Worm (Caenorhabditis elegans) whole organism, young adult: ENCODE measurements around the gene ced-3.

ENCODE experiments used
- F10E7.11 ChIP-seq: sonication (generic microtip); optimal IDR thresholded peaks from 2 replicates; lab custom pipeline; 2017; ENCODE audit warnings: mild to moderate bottlenecking, missing genetic modification characterization, moderate library complexity, missing compliant biosample characterization
- F33H1.4 ChIP-seq: fragments of 200-800 bp; sonication (Bioruptor generic); IDR thresholded peaks from 2 replicates; pipeline ENCODE4 v1.3.6; 2022; ENCODE audit warnings: missing genetic modification reagents, missing genetic modification characterization, missing compliant biosample characterization
- F49E8.2 ChIP-seq: sonication (generic microtip); optimal IDR thresholded peaks from 3 replicates; lab custom pipeline; 2017; ENCODE audit warnings: missing genetic modification characterization, mild to moderate bottlenecking, missing compliant biosample characterization, antibody characterized with exemption, moderate library complexity; ENCODE audit not compliant: insufficient read depth
- K12H6.12 ChIP-seq: fragments of 200-800 bp; sonication (Bioruptor generic); optimal IDR thresholded peaks from 2 replicates; lab custom pipeline; 2018; ENCODE audit warnings: mild to moderate bottlenecking, missing genetic modification characterization, missing compliant biosample characterization
- Y53F4B.3 ChIP-seq: fragments of 200-800 bp; sonication (Bioruptor generic); IDR thresholded peaks from 2 replicates; pipeline ENCODE4 v1.3.6; 2022; ENCODE audit warnings: missing genetic modification reagents, missing genetic modification characterization, missing compliant biosample characterization
- Y67H2A.10 ChIP-seq: fragments of 200-800 bp; sonication (Bioruptor generic); conservative IDR thresholded peaks from 2 replicates; pipeline ENCODE4 v1.3.6; 2022; ENCODE audit warnings: missing genetic modification reagents, missing genetic modification characterization, missing compliant biosample characterization
- ama-1 ChIP-seq, 3 experiments: fragments of 150-350 bp in 1 of 3; sonication (generic microtip) in 2 of 3; optimal IDR thresholded peaks; 2 replicates each; lab custom pipeline; 2014 to 2018; ENCODE audit warnings: missing biosample characterization in 2 of 3, missing genetic modification characterization in 2 of 3, missing genetic modification reagents in 2 of 3
- aptf-2 ChIP-seq: fragments of 200-800 bp; sonication (Bioruptor generic); conservative IDR thresholded peaks from 2 replicates; pipeline ENCODE4 v1.3.6; 2022; ENCODE audit warnings: missing genetic modification reagents, missing genetic modification characterization, missing compliant biosample characterization
- attf-6 ChIP-seq: fragments of 200-800 bp; sonication (Bioruptor generic); IDR thresholded peaks from 2 replicates; pipeline ENCODE4 v1.3.6; 2022; ENCODE audit warnings: missing genetic modification reagents, missing genetic modification characterization, missing compliant biosample characterization
- bed-2 ChIP-seq: fragments of 200-800 bp; sonication (Bioruptor generic); IDR thresholded peaks from 2 replicates; pipeline ENCODE4 v1.3.6; 2022; ENCODE audit warnings: missing genetic modification reagents, missing genetic modification characterization, missing compliant biosample characterization
- ccch-3 ChIP-seq: fragments of 200-800 bp; sonication (Bioruptor generic); optimal IDR thresholded peaks from 2 replicates; lab custom pipeline; 2018; ENCODE audit warnings: mild to moderate bottlenecking, missing genetic modification characterization, missing compliant biosample characterization
- cebp-2 ChIP-seq: fragments of 200-800 bp; sonication (Bioruptor generic); IDR thresholded peaks from 2 replicates; pipeline ENCODE4 v1.3.6; 2022; ENCODE audit warnings: missing genetic modification characterization, missing compliant biosample characterization
- ceh-100 ChIP-seq: fragments of 200-800 bp; sonication (Bioruptor generic); IDR thresholded peaks from 2 replicates; pipeline ENCODE4 v1.3.6; 2022; ENCODE audit warnings: missing genetic modification reagents, missing genetic modification characterization, missing compliant biosample characterization
- efl-1 ChIP-seq: fragments of 150-350 bp; optimal IDR thresholded peaks from 2 replicates; lab custom pipeline; 2014; ENCODE audit warnings: missing biosample characterization, missing genetic modification reagents, missing genetic modification characterization
- egl-18 ChIP-seq: fragments of 200-800 bp; sonication (Bioruptor generic); IDR thresholded peaks from 2 replicates; pipeline ENCODE4 v1.3.6; 2022; ENCODE audit warnings: missing genetic modification reagents, missing genetic modification characterization, missing compliant biosample characterization
- egrh-3 ChIP-seq: fragments of 200-800 bp; sonication (Bioruptor generic); IDR thresholded peaks from 2 replicates; pipeline ENCODE4 v1.3.6; 2022; ENCODE audit warnings: missing genetic modification reagents, missing genetic modification characterization, missing compliant biosample characterization
- ets-4 ChIP-seq: fragments of 200-800 bp; sonication (Bioruptor generic); optimal IDR thresholded peaks from 2 replicates; lab custom pipeline; 2018; ENCODE audit warnings: mild to moderate bottlenecking, missing genetic modification characterization, missing compliant biosample characterization
- gei-17 ChIP-seq: fragments of 200-800 bp; sonication (Bioruptor generic); optimal IDR thresholded peaks from 2 replicates; lab custom pipeline; 2018; ENCODE audit warnings: mild to moderate bottlenecking, missing genetic modification characterization, missing compliant biosample characterization
- hmg-1.2 ChIP-seq: fragments of 200-800 bp; sonication (Bioruptor generic); IDR thresholded peaks from 2 replicates; pipeline ENCODE4 v1.3.6; 2022; ENCODE audit warnings: missing genetic modification reagents, missing genetic modification characterization, missing compliant biosample characterization
- hsf-1 ChIP-seq: fragments of 200-800 bp; sonication (Bioruptor generic); IDR thresholded peaks from 2 replicates; pipeline ENCODE4 v1.3.6; 2022; ENCODE audit warnings: missing genetic modification reagents, missing genetic modification characterization, missing compliant biosample characterization
- lin-26 ChIP-seq: fragments of 200-800 bp; sonication (Bioruptor generic); IDR thresholded peaks from 2 replicates; pipeline ENCODE4 v1.3.6; 2022; ENCODE audit warnings: missing genetic modification reagents, missing genetic modification characterization, missing compliant biosample characterization
- lin-35 ChIP-seq, 3 experiments: fragments of 150-350 bp in 2 of 3; sonication (generic microtip) in 1 of 3; optimal IDR thresholded peaks; 2 replicates each; lab custom pipeline; 2014 to 2018; ENCODE audit warnings: missing biosample characterization in 3 of 3, missing genetic modification characterization in 3 of 3, missing genetic modification reagents in 3 of 3
- lin-40 ChIP-seq: sonication (generic microtip); optimal IDR thresholded peaks from 2 replicates; lab custom pipeline; 2016; ENCODE audit warnings: missing genetic modification characterization, mild to moderate bottlenecking, missing compliant biosample characterization, missing genotype, missing genetic modification reagents
- lin-54 ChIP-seq: fragments of 200-800 bp; sonication (Bioruptor generic); optimal IDR thresholded peaks from 2 replicates; lab custom pipeline; 2018; ENCODE audit warnings: mild to moderate bottlenecking, missing genetic modification characterization, missing compliant biosample characterization
- lsy-27 ChIP-seq: sonication (generic microtip); optimal IDR thresholded peaks from 2 replicates; lab custom pipeline; 2017; ENCODE audit warnings: missing genetic modification characterization, mild to moderate bottlenecking, missing compliant biosample characterization, antibody characterized with exemption, missing genotype, borderline replicate concordance; ENCODE audit not compliant: insufficient read depth
- madf-10 ChIP-seq: sonication (generic microtip); optimal IDR thresholded peaks from 2 replicates; lab custom pipeline; 2016; ENCODE audit warnings: mild to moderate bottlenecking, missing genetic modification characterization, missing compliant biosample characterization
- madf-8 ChIP-seq: fragments of 200-800 bp; sonication (Bioruptor generic); conservative IDR thresholded peaks from 2 replicates; pipeline ENCODE4 v1.3.6; 2022; ENCODE audit warnings: missing genetic modification reagents, missing genetic modification characterization, missing compliant biosample characterization
- mes-4 ChIP-seq: sonication (generic microtip); optimal IDR thresholded peaks from 2 replicates; lab custom pipeline; 2016; ENCODE audit warnings: missing genotype, missing genetic modification characterization, missing compliant biosample characterization
- mxl-1 ChIP-seq: sonication (generic microtip); optimal IDR thresholded peaks from 2 replicates; lab custom pipeline; 2016; ENCODE audit warnings: missing genetic modification characterization, missing compliant biosample characterization
- nfya-2 ChIP-seq: fragments of 200-800 bp; sonication (Bioruptor generic); IDR thresholded peaks from 2 replicates; pipeline ENCODE4 v1.3.6; 2022; ENCODE audit warnings: missing genetic modification reagents, missing genetic modification characterization, missing compliant biosample characterization
- nhr-80 ChIP-seq: sonication (generic microtip); optimal IDR thresholded peaks from 2 replicates; lab custom pipeline; 2016; ENCODE audit warnings: missing genetic modification characterization, missing compliant biosample characterization
- pbrm-1 ChIP-seq: fragments of 200-800 bp; sonication (Bioruptor generic); IDR thresholded peaks from 2 replicates; pipeline ENCODE4 v1.3.6; 2022; ENCODE audit warnings: missing genetic modification reagents, missing genetic modification characterization, missing compliant biosample characterization
- repo-1 ChIP-seq: sonication (generic microtip); optimal IDR thresholded peaks from 2 replicates; lab custom pipeline; 2017; ENCODE audit warnings: mild to moderate bottlenecking, missing genetic modification characterization, missing compliant biosample characterization
- snpc-1.3 ChIP-seq: sonication (generic microtip); optimal IDR thresholded peaks from 2 replicates; lab custom pipeline; 2017; ENCODE audit warnings: missing genetic modification characterization, mild to moderate bottlenecking, missing compliant biosample characterization, antibody characterized with exemption, moderate library complexity, missing genotype, missing genetic modification reagents; ENCODE audit not compliant: insufficient read depth
- snpc-4 ChIP-seq, 5 experiments: fragments of 150-350 bp in 1 of 5; sonication (generic microtip) in 4 of 5; optimal IDR thresholded peaks; 2 replicates each; lab custom pipeline; 2014 to 2018; ENCODE audit warnings: missing genetic modification characterization in 5 of 5, missing biosample characterization in 3 of 5, antibody characterized with exemption in 2 of 5, mild to moderate bottlenecking in 2 of 5, missing compliant biosample characterization in 2 of 5, missing genotype in 2 of 5, moderate library complexity in 2 of 5, missing genetic modification reagents in 1 of 5
- tlf-1 ChIP-seq: fragments of 200-800 bp; sonication (Bioruptor generic); optimal IDR thresholded peaks from 2 replicates; lab custom pipeline; 2018; ENCODE audit warnings: mild to moderate bottlenecking, missing genetic modification characterization, missing compliant biosample characterization
- zim-3 ChIP-seq: sonication (generic microtip); optimal IDR thresholded peaks from 2 replicates; lab custom pipeline; 2017; ENCODE audit warnings: mild to moderate bottlenecking, missing genetic modification characterization, moderate library complexity, missing compliant biosample characterization
- ztf-18 ChIP-seq: sonication (generic microtip); optimal IDR thresholded peaks from 2 replicates; lab custom pipeline; 2016; ENCODE audit warnings: missing genotype, mild to moderate bottlenecking, missing genetic modification characterization, missing compliant biosample characterization

ced-3 gene

ce11 chrIV:13243375-13243774 is 39.4 kb upstream of the ced-3 start, which contains the start of gene JC8.4:
JC8.4 (plus strand) TSS chrIV:13243675.
- TF ChIP-seq hsf-1 (GFP tag; lab: Robert Waterston, UW) (no peak), mes-4 (tag; lab: Kevin White, UChicago) (no peak), F10E7.11 (tag; lab: Kevin White, UChicago) (no peak), mxl-1 (tag; lab: Kevin White, UChicago) (no peak), ets-4 (GFP tag; lab: Kevin White, UChicago) (no peak), ama-1 (optimal IDR thresholded peaks at IDR 0.05; lab: Kevin White, UChicago) (no peak), ama-1 (GFP tag; optimal IDR thresholded peaks at IDR 0.05; lab: Kevin White, UChicago) (no peak), lin-35 (GFP tag; optimal IDR thresholded peaks at IDR 0.05; lab: Kevin White, UChicago) (no peak), lsy-27 (tag; lab: Kevin White, UChicago) (no peak), Y67H2A.10 (GFP tag; lab: Robert Waterston, UW) (no peak), efl-1 (no peak), K12H6.12 (tag; lab: Kevin White, UChicago) (no peak), gei-17 (GFP tag; lab: Kevin White, UChicago) (no peak), aptf-2 (GFP tag; lab: Robert Waterston, UW) (no peak), lin-40 (tag; lab: Kevin White, UChicago) (no peak), egl-18 (GFP tag; lab: Robert Waterston, UW) (no peak), Y53F4B.3 (no peak)
- TF ChIP-seq, all 124 proteins: peak for 0

DNA sequence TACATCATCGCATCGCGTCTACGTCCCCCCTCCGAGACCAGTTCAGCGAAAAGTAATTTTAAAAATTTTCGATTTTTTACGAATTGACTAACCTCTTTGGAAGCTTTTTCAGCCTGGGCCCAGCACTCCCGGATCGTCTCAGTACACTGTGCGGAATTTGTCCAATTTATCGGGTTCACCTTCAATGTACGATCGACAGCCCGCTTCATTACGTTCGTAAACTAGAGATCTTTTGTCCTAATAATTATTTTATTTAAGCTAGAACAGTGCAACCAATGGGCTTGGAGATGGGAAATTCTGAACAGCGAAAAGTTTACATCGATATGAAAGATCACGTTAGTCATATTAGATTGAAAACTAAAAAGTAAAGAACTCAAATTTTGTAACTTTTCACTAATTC is 37.4 kb upstream of the ced-3 start:
- TF ChIP-seq hmg-1.2 (GFP tag; lab: Robert Waterston, UW) (no peak), egl-18 (GFP tag; lab: Robert Waterston, UW) (no peak), repo-1 (tag; lab: Kevin White, UChicago) (no peak), K12H6.12 (tag; lab: Kevin White, UChicago) (no peak), snpc-1.3 (tag; lab: Kevin White, UChicago) (no peak), nfya-2 (GFP tag; lab: Robert Waterston, UW) (no peak), nhr-80 (tag; lab: Kevin White, UChicago) (no peak), madf-8 (GFP tag; lab: Robert Waterston, UW) (no peak), madf-10 (tag; lab: Kevin White, UChicago) (no peak), zim-3 (tag; lab: Kevin White, UChicago) (no peak), ceh-100 (GFP tag; lab: Robert Waterston, UW) (no peak), lin-26 (GFP tag; lab: Robert Waterston, UW) (no peak)

- TF ChIP-seq ccch-3 (GFP tag; lab: Kevin White, UChicago), result no peak
- no peak for TF ChIP-seq F49E8.2 (tag; lab: Kevin White, UChicago)
- no peak for TF ChIP-seq egrh-3 (GFP tag; lab: Robert Waterston, UW)
- TF ChIP-seq pbrm-1 (GFP tag; lab: Robert Waterston, UW), result no peak
- no peak for TF ChIP-seq cebp-2
- no peak for TF ChIP-seq attf-6 (GFP tag; lab: Robert Waterston, UW)
- TF ChIP-seq snpc-1.3 (tag; lab: Kevin White, UChicago), result no peak
- no peak for TF ChIP-seq bed-2 (GFP tag; lab: Robert Waterston, UW)
- no peak for TF ChIP-seq F33H1.4 (GFP tag; lab: Robert Waterston, UW)
- TF ChIP-seq F10E7.11 (tag; lab: Kevin White, UChicago), result no peak
- TF ChIP-seq lin-54, result no peak
- no peak for TF ChIP-seq ztf-18 (tag; lab: Kevin White, UChicago)
- TF ChIP-seq snpc-4 (GFP tag; optimal IDR thresholded peaks at IDR 0.05; lab: Kevin White, UChicago), result no peak
- no peak for TF ChIP-seq snpc-4 (tag; optimal IDR thresholded peaks at IDR 0.05; lab: Kevin White, UChicago)
- no peak for TF ChIP-seq tlf-1 (GFP tag; lab: Kevin White, UChicago)
These were observed 36.9 kb upstream of the ced-3 start, which contains the start of gene lin-54 for ce11 chrIV:13240842-13241143. lin-54 (plus strand) TSS chrIV:13241044.
